Worm (Caenorhabditis elegans) whole organism, L1 larva: ENCODE data around the gene C45G9.9.

Source experiments
- aly-2 ChIP-seq: fragments of 150-350 bp; optimal IDR thresholded peaks from 2 replicates; lab custom pipeline; 2014; ENCODE audit warnings: missing biosample characterization, missing genetic modification characterization
- lin-15B ChIP-seq: fragments of 150-350 bp; sonication (generic microtip); optimal IDR thresholded peaks from 3 replicates; lab custom pipeline; 2014; ENCODE audit warnings: missing biosample characterization, missing genetic modification characterization
- nhr-28 ChIP-seq: fragments of 150-350 bp; optimal IDR thresholded peaks from 2 replicates; lab custom pipeline; 2014; ENCODE audit warnings: missing biosample characterization, missing genetic modification characterization
- snpc-4 ChIP-seq: fragments of 150-350 bp; optimal IDR thresholded peaks from 2 replicates; lab custom pipeline; 2014; ENCODE audit warnings: missing biosample characterization, missing genetic modification characterization
- swsn-7 ChIP-seq: sonication (generic microtip); optimal IDR thresholded peaks from 2 replicates; lab custom pipeline; 2016; ENCODE audit warnings: missing genetic modification characterization, missing compliant biosample characterization
- unc-62 ChIP-seq: fragments of 150-350 bp; optimal IDR thresholded peaks from 2 replicates; lab custom pipeline; 2014; ENCODE audit warnings: missing biosample characterization, missing genetic modification reagents, missing genetic modification characterization
- zag-1 ChIP-seq: fragments of 150-350 bp; optimal IDR thresholded peaks from 2 replicates; lab custom pipeline; 2014; ENCODE audit warnings: missing biosample characterization, missing genetic modification characterization

DNA sequence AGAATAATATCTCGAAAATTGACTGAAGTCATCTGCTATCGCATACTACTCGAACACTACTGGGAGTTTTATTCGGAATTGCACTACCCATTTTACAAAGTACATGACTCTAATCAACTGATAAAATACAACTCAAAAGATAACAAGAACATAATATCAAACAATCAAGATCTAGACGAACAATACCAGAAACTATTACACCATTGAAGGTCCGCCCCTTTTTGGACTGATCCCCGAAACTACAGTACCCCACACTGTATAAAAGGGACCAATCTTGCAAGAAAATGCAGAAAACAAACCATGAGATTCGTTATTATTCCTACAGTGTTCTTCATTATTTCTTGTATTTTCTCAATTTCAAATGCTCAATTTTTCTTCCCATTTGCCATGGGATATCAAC is 38.9 kb upstream of the C45G9.9 start, which contains the start of gene F54D8.10:
- TF ChIP-seq lin-15B (tag; lab: Kevin White, UChicago) (no peak), swsn-7 (no peak), snpc-4 (tag; lab: Kevin White, UChicago) (no peak), unc-62 (GFP tag; lab: Kevin White, UChicago) (no peak), nhr-28 (tag; lab: Kevin White, UChicago) (no peak), zag-1 (no peak), aly-2 (tag; lab: Kevin White, UChicago) (no peak)
